Fruit fly (Drosophila melanogaster): Measurements from ENCODE around the gene mRpL47.

The mRpL47 gene

DNA sequence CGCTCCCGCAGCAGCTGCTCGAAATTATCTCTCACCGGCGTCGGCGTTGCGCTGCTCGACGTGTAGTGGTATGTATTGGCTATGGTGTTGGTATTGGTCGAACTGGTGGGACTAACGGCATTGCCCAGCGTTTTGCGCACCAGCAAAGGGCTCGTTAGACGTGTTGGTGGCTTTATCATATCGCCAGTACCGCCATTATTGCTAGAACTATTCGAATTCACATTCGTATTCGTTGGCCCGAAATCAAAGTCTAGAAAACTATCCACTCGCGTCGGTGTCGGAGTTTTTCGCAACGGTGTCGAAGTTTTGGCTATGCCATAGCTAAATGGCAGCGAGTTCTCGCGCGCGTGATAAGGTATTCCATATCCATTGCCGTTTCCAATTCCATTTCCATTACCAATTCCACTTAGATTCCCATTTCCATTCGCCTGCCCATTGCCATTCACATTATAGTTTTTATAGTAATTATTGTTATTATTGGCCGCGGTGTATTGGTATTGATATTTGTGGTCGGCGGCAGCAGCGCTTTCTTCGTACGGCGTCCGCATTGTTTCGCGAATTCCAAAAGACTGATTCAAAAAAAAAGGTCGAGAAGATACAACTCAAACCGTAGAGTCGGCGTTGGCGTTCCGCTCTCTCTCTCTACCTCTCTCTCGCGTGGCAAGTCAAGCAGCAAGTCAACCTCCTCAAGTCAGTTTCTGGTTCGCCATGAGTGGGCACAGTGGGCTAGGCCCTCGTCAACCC is 16.9 kb upstream of the mRpL47 start, which contains the start of gene by (continued):
- TF ChIP-seq CTCF (GFP tag; optimal IDR thresholded peaks at IDR 0.05) (no peak), CG9932 (GFP tag; IDR thresholded peaks at IDR 0.05) (no peak), sisA (GFP tag; IDR thresholded peaks at IDR 0.05) (no peak), ro (GFP tag; IDR thresholded peaks at IDR 0.05) (no peak), Dref (GFP tag; IDR thresholded peaks at IDR 0.05) (no peak), zen (tag; optimal IDR thresholded peaks at IDR 0.05) (no peak), wek (GFP tag; optimal IDR thresholded peaks at IDR 0.05) (no peak), NFAT (GFP tag; IDR thresholded peaks at IDR 0.05) (no peak; the same call in 1 of the 2 replicates), exex (tag; optimal IDR thresholded peaks at IDR 0.05) (peak; percentile 76), CG31388 (GFP tag; optimal IDR thresholded peaks at IDR 0.05) (no peak), psq (GFP tag; optimal IDR thresholded peaks at IDR 0.05) (no peak), chif (GFP tag; optimal IDR thresholded peaks at IDR 0.05) (no peak), Atf-2 (GFP tag; optimal IDR thresholded peaks at IDR 0.05) (no peak), CG7556 (GFP tag; optimal IDR thresholded peaks at IDR 0.05) (no peak), Hr39 (optimal IDR thresholded peaks at IDR 0.05) (no peak), nau (GFP tag; optimal IDR thresholded peaks at IDR 0.05) (no peak), ftz-f1 (GFP tag; optimal IDR thresholded peaks at IDR 0.05) (no peak), bcd (GFP tag; optimal IDR thresholded peaks at IDR 0.05) (no peak), CG31224 (GFP tag; IDR thresholded peaks at IDR 0.05) (no peak), CG34422 (GFP tag; IDR thresholded peaks at IDR 0.05) (no peak), Doc2 (GFP tag; IDR thresholded peaks at IDR 0.05) (no peak), crc (GFP tag; optimal IDR thresholded peaks at IDR 0.05) (no peak), CG7839 (tag; optimal IDR thresholded peaks at IDR 0.05) (no peak), CG15269 (tag; optimal IDR thresholded peaks at IDR 0.05) (no peak), Neu2 (GFP tag; optimal IDR thresholded peaks at IDR 0.05; ENCODE audit: borderline replicate concordance) (no peak), CG6654 (GFP tag; optimal IDR thresholded peaks at IDR 0.05) (no peak), aop (GFP tag; IDR thresholded peaks at IDR 0.05) (no peak), Max (GFP tag; optimal IDR thresholded peaks at IDR 0.05) (no peak), CG10462 (GFP tag; optimal IDR thresholded peaks at IDR 0.05) (no peak), wor (GFP tag; IDR thresholded peaks at IDR 0.05) (no peak), CoRest (tag; optimal IDR thresholded peaks at IDR 0.05) (no peak), dm (GFP tag; optimal IDR thresholded peaks at IDR 0.05) (no peak), CG17612 (GFP tag; IDR thresholded peaks at IDR 0.05) (no peak), CG9215 (GFP tag; IDR thresholded peaks at IDR 0.05) (no peak), br (optimal IDR thresholded peaks at IDR 0.05) (no peak), CG12155 (GFP tag; optimal IDR thresholded peaks at IDR 0.05) (no peak), CG16815 (GFP tag; optimal IDR thresholded peaks at IDR 0.05) (no peak), knrl (GFP tag; IDR thresholded peaks at IDR 0.05; ENCODE audit: partially characterized antibody) (no peak), Oli (tag; optimal IDR thresholded peaks at IDR 0.05) (no peak), dmrt11E (tag; optimal IDR thresholded peaks at IDR 0.05) (no peak), ind (GFP tag; optimal IDR thresholded peaks at IDR 0.05) (no peak), CG32767 (GFP tag; IDR thresholded peaks at IDR 0.05) (no peak), Dip2 (GFP tag; IDR thresholded peaks at IDR 0.05) (no peak), fd102C (GFP tag; optimal IDR thresholded peaks at IDR 0.05) (no peak), CG8359 (GFP tag; optimal IDR thresholded peaks at IDR 0.05; ENCODE audit: borderline replicate concordance) (no peak), pnt (GFP tag; optimal IDR thresholded peaks at IDR 0.05) (no peak), nmo (GFP tag; optimal IDR thresholded peaks at IDR 0.05) (no peak), CG17912 (GFP tag; optimal IDR thresholded peaks at IDR 0.05) (no peak), CG14441 (GFP tag; IDR thresholded peaks at IDR 0.05) (no peak), hbn (GFP tag; IDR thresholded peaks at IDR 0.05; ENCODE audit: partially characterized antibody) (no peak), gt (GFP tag; IDR thresholded peaks at IDR 0.05) (no peak), Hmx (GFP tag; optimal IDR thresholded peaks at IDR 0.05) (no peak)
